Worm (Caenorhabditis elegans): Measurements from ENCODE around the gene mrpl-4.

DNA sequence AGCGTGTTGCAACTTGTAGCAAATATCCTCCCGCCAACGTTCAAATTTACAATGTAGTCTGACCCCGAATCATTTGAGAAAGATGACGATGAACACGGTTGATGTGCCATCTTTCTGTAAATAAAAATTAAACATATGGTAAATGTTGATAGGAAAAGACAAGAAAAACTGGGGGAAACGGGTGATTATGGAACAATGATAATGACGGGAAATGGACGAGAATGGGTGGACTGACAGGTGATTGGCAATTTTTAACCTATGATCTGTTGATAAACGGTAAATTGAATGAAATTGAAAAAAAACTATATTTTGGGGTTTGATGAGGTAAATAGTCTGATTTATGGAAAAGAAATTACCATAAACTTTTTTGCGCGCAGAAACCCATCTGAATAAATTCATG is 6.8 kb upstream of the mrpl-4 start, which contains the start of gene T23B12.6:
- TF ChIP-seq nhr-90 (tag; optimal IDR thresholded peaks at IDR 0.05) (no peak), lir-1 (GFP tag; conservative IDR thresholded peaks at IDR 0.05) (no peak), snpc-4 (GFP tag; optimal IDR thresholded peaks at IDR 0.05) (no peak), snpc-4 (tag; optimal IDR thresholded peaks at IDR 0.05) (no peak), hsf-1 (GFP tag; IDR thresholded peaks at IDR 0.05) (no peak), ztf-28 (GFP tag; IDR thresholded peaks at IDR 0.05) (no peak), F39B2.1 (GFP tag; IDR thresholded peaks at IDR 0.05) (no peak), F37B4.10 (GFP tag; IDR thresholded peaks at IDR 0.05) (no peak), madf-3 (GFP tag; IDR thresholded peaks at IDR 0.05) (no peak), ztf-26 (tag; optimal IDR thresholded peaks at IDR 0.05) (no peak), repo-1 (tag; optimal IDR thresholded peaks at IDR 0.05) (no peak), him-1 (tag; optimal IDR thresholded peaks at IDR 0.05) (no peak)

Measured in whole organism, young adult.